ENCODE assay signal across 2 worm cellular contexts in the genomic region with DNA sequence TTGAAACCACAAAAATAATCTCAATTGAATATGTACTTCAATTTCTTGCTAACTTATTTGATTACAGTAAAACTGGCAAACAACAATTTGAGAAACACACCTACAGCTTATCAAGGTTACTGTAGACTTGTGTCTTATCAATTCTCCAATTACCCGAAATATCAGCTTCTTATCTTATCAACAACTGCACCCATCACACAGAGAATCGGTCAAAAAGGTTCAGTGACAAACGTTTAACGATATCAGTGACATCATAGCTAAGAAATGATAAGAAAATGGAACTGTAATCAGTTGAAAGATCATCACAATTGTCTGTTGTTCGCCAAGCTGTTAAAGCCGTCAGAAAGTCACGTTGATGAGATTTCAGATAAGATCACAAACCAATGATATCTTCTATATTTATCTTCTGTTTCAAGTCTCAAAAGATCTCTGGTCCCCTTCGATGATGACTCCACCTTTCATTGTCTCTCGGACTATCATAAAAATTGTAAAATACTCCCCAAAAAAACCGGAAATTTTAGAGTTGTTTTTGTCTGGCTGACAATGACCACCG.
A peak's percentile ranks its signal among the peaks of the same experiment; 100 is the strongest.
TF ChIP-seq lines count a peak whose summit lies in the region.

No protein-coding gene starts in this region.

TF ChIP-seq in whole organism, L1 larva, 84 proteins besides CTCF, POLR2A, EP300 and RAD21 (continued from another document):
- no peak for TF ChIP-seq egl-13 (tag; optimal IDR thresholded peaks at IDR 0.05; lab: Kevin White, UChicago)
- no peak for TF ChIP-seq unc-130 (tag; optimal IDR thresholded peaks at IDR 0.05; lab: Kevin White, UChicago)
- TF ChIP-seq nhr-19 (GFP tag; conservative IDR thresholded peaks at IDR 0.05; lab: Robert Waterston, UW), result peak; percentile 63
- TF ChIP-seq nhr-77 (tag; optimal IDR thresholded peaks at IDR 0.05; lab: Kevin White, UChicago), result peak; percentile 14
- TF ChIP-seq fkh-10 (GFP tag; optimal IDR thresholded peaks at IDR 0.05; lab: Kevin White, UChicago), result no peak
- no peak for TF ChIP-seq F16B12.6 (tag; optimal IDR thresholded peaks at IDR 0.05; lab: Kevin White, UChicago)
- TF ChIP-seq unc-62 (GFP tag; optimal IDR thresholded peaks at IDR 0.05; lab: Kevin White, UChicago), result no peak
- no peak for TF ChIP-seq swsn-7 (tag; optimal IDR thresholded peaks at IDR 0.05; lab: Kevin White, UChicago)
- TF ChIP-seq nhr-237 (tag; optimal IDR thresholded peaks at IDR 0.05; lab: Kevin White, UChicago), result no peak
- no peak for TF ChIP-seq lir-3 (tag; optimal IDR thresholded peaks at IDR 0.05; lab: Kevin White, UChicago; ENCODE audit: poor library complexity)
- peak; percentile 100 for TF ChIP-seq elt-2 (tag; optimal IDR thresholded peaks at IDR 0.05; lab: Kevin White, UChicago)
- TF ChIP-seq zag-1 (tag; optimal IDR thresholded peaks at IDR 0.05; lab: Kevin White, UChicago), result no peak
- TF ChIP-seq rnt-1 (tag; optimal IDR thresholded peaks at IDR 0.05; lab: Kevin White, UChicago), result no peak
- TF ChIP-seq C34B4.2 (tag; optimal IDR thresholded peaks at IDR 0.05; lab: Kevin White, UChicago), result no peak
- TF ChIP-seq tlp-1 (tag; optimal IDR thresholded peaks at IDR 0.05; lab: Kevin White, UChicago), result peak; percentile 90
- TF ChIP-seq ceh-90 (tag; optimal IDR thresholded peaks at IDR 0.05; lab: Kevin White, UChicago), result no peak

TF ChIP-seq in whole organism, L4 larva, 104 proteins besides CTCF, POLR2A, EP300 and RAD21 (continued from another document):
- TF ChIP-seq mdt-29 (GFP tag; IDR thresholded peaks at IDR 0.05; lab: Robert Waterston, UW), result 0 out of 2 replicates have a peak, but pooled peaks have one; percentile 34
- peak; percentile 96 for TF ChIP-seq php-3 (GFP tag; IDR thresholded peaks at IDR 0.05; lab: Robert Waterston, UW)
- TF ChIP-seq rbr-2 (tag; optimal IDR thresholded peaks at IDR 0.05; lab: Kevin White, UChicago), result no peak
- no peak for TF ChIP-seq zag-1 (tag; optimal IDR thresholded peaks at IDR 0.05; lab: Kevin White, UChicago)
- TF ChIP-seq hlh-11 (tag; optimal IDR thresholded peaks at IDR 0.05; lab: Kevin White, UChicago), result peak; percentile 97
- TF ChIP-seq nhr-237 (tag; optimal IDR thresholded peaks at IDR 0.05; lab: Kevin White, UChicago), result no peak
- TF ChIP-seq lsy-2 (tag; optimal IDR thresholded peaks at IDR 0.05; lab: Kevin White, UChicago), result peak; percentile 74 to 96
- no peak for TF ChIP-seq lin-39 (tag; optimal IDR thresholded peaks at IDR 0.05; lab: Kevin White, UChicago)
- TF ChIP-seq nhr-25 (tag; optimal IDR thresholded peaks at IDR 0.05; lab: Kevin White, UChicago; ENCODE audit: borderline replicate concordance, insufficient read depth), result peak; percentile 31
- no peak for TF ChIP-seq lir-3 (tag; optimal IDR thresholded peaks at IDR 0.05; lab: Kevin White, UChicago)
- no peak for TF ChIP-seq skn-1 (tag; optimal IDR thresholded peaks at IDR 0.05; lab: Kevin White, UChicago)
- TF ChIP-seq mep-1 (tag; optimal IDR thresholded peaks at IDR 0.05; lab: Kevin White, UChicago), result peak; percentile 72
- TF ChIP-seq zip-11 (GFP tag; IDR thresholded peaks at IDR 0.05; lab: Robert Waterston, UW), result no peak
TF ChIP-seq in whole organism, L4 larva: peak in this region for 40.
